Worm (Caenorhabditis elegans) whole organism, L1 larva: Measurements from ENCODE around the gene skr-15.

Experiments used
- Y116A8C.19 ChIP-seq: sonication (generic microtip); optimal IDR thresholded peaks from 2 replicates; lab custom pipeline; 2016; ENCODE audit warnings: missing compliant biosample characterization, missing genetic modification characterization, borderline replicate concordance
- ama-1 ChIP-seq: fragments of 150-350 bp; optimal IDR thresholded peaks from 2 replicates; lab custom pipeline; 2014
- ces-1 ChIP-seq: fragments of 150-350 bp; optimal IDR thresholded peaks from 2 replicates; lab custom pipeline; 2014; ENCODE audit warnings: missing biosample characterization, missing genetic modification reagents, missing genetic modification characterization
- efl-1 ChIP-seq, 4 experiments: fragments of 150-350 bp; optimal IDR thresholded peaks in 3 of 4; peaks in 1 of 4; 1 replicate in 1 of 4; 2 replicates in 3 of 4; lab custom pipeline; 2014; ENCODE audit warnings: missing biosample characterization in 2 of 4, missing genetic modification characterization in 2 of 4, missing genetic modification reagents in 2 of 4
- lin-13 ChIP-seq: fragments of 150-350 bp; optimal IDR thresholded peaks from 2 replicates; lab custom pipeline; 2014; ENCODE audit warnings: missing biosample characterization, missing genetic modification reagents, missing genetic modification characterization
- mab-9 ChIP-seq: fragments of 200-800 bp; sonication (Bioruptor generic); IDR thresholded peaks from 2 replicates; pipeline ENCODE4 v1.3.6; 2022; ENCODE audit warnings: missing genetic modification reagents, missing genetic modification characterization, missing compliant biosample characterization

- no peak for TF ChIP-seq efl-1 (optimal IDR thresholded peaks at IDR 0.05; lab: Kevin White, UChicago)
- TF ChIP-seq efl-1 (GFP tag; optimal IDR thresholded peaks at IDR 0.05 in 1 of 2; lab: Kevin White, UChicago), result no peak
- no peak for TF ChIP-seq lin-13 (GFP tag; lab: Kevin White, UChicago)
- TF ChIP-seq ces-1, result no peak
- no peak for TF ChIP-seq Y116A8C.19 (tag; lab: Kevin White, UChicago)
- no peak for TF ChIP-seq mab-9 (GFP tag; lab: Robert Waterston, UW)
- no peak for TF ChIP-seq ama-1 (lab: Kevin White, UChicago)
Measured at ce11 chrII:3803219-3803618, 20.7 kb upstream of the skr-15 start, which contains the start of gene ins-32.
